Fruit fly (Drosophila melanogaster) whole organism: ENCODE data around the gene bru1.

Experiments used
- CG8478 ChIP-seq: fragments of >200 bp; optimal IDR thresholded peaks from 2 replicates; lab custom pipeline; 2018; ENCODE audit warnings: inconsistent platforms
- Dll ChIP-seq: fragments of >200 bp; optimal IDR thresholded peaks from 2 replicates; lab custom pipeline; 2017
- EcR ChIP-seq, 2 experiments: fragments of >200 bp; optimal IDR thresholded peaks; 2 replicates each; lab custom pipeline; 2017; ENCODE audit warnings: missing biosample characterization in 2 of 2, missing genetic modification characterization in 2 of 2, missing genetic modification reagents in 2 of 2
- pan ChIP-seq: fragments of >200 bp; optimal IDR thresholded peaks from 2 replicates; lab custom pipeline; 2017
- psq ChIP-seq: fragments of >200 bp; optimal IDR thresholded peaks from 2 replicates; lab custom pipeline; 2017
- usp ChIP-seq: fragments of >200 bp; optimal IDR thresholded peaks from 2 replicates; lab custom pipeline; 2017; ENCODE audit warnings: missing biosample characterization, missing genetic modification characterization, mixed read lengths

Gene bru1

dm6 chr2L:12192978-12193377, 18.2 kb downstream of the bru1 start:
- TF ChIP-seq Dll (lab: Kevin White, UChicago) (no peak), pan (lab: Kevin White, UChicago) (no peak)

- no peak for TF ChIP-seq pan (lab: Kevin White, UChicago)
- no peak for TF ChIP-seq CG8478 (lab: Kevin White, UChicago)
- TF ChIP-seq Dll (lab: Kevin White, UChicago): no peak
- TF ChIP-seq EcR (GFP tag; optimal IDR thresholded peaks at IDR 0.05; lab: Kevin White, UChicago): no peak
- TF ChIP-seq usp: no peak
- TF ChIP-seq psq (lab: Kevin White, UChicago): no peak
Observed at dm6 chr2L:12194858-12195257, 20.1 kb downstream of the bru1 start.

- TF ChIP-seq usp (no peak), pan (lab: Kevin White, UChicago) (no peak), CG8478 (lab: Kevin White, UChicago) (no peak), EcR (GFP tag; optimal IDR thresholded peaks at IDR 0.05; lab: Kevin White, UChicago) (no peak), psq (lab: Kevin White, UChicago) (no peak), Dll (lab: Kevin White, UChicago) (no peak)
Observed at dm6 chr2L:12200990-12201389, 26.2 kb downstream of the bru1 start.

dm6 chr2L:12207549-12207948, 32.7 kb downstream of the bru1 start, which contains the start of gene CG31759:
Gene CG31759 (plus strand): TSS chr2L:12207709.
- TF ChIP-seq Dll (lab: Kevin White, UChicago): no peak
- TF ChIP-seq pan (lab: Kevin White, UChicago): no peak
- no peak for TF ChIP-seq psq (lab: Kevin White, UChicago)
- no peak for TF ChIP-seq CG8478 (lab: Kevin White, UChicago)
- no peak for TF ChIP-seq usp
- no peak for TF ChIP-seq EcR (GFP tag; optimal IDR thresholded peaks at IDR 0.05; lab: Kevin White, UChicago)

- TF ChIP-seq Dll (lab: Kevin White, UChicago) (no peak), CG8478 (lab: Kevin White, UChicago) (no peak), usp (no peak), psq (lab: Kevin White, UChicago) (no peak), EcR (GFP tag; optimal IDR thresholded peaks at IDR 0.05; lab: Kevin White, UChicago) (no peak), pan (lab: Kevin White, UChicago) (no peak)
Observed at dm6 chr2L:12242780-12243179, 68.0 kb downstream of the bru1 start.

dm6 chr2L:12252287-12252686, 77.5 kb downstream of the bru1 start:
- TF ChIP-seq EcR (GFP tag; optimal IDR thresholded peaks at IDR 0.05; lab: Kevin White, UChicago): no peak
- TF ChIP-seq usp: no peak
- TF ChIP-seq Dll (lab: Kevin White, UChicago): no peak
- no peak for TF ChIP-seq pan (lab: Kevin White, UChicago)
- TF ChIP-seq psq (lab: Kevin White, UChicago): no peak
- no peak for TF ChIP-seq CG8478 (lab: Kevin White, UChicago)

- TF ChIP-seq pan (lab: Kevin White, UChicago) (no peak), EcR (GFP tag; optimal IDR thresholded peaks at IDR 0.05; lab: Kevin White, UChicago) (no peak), psq (lab: Kevin White, UChicago) (no peak), CG8478 (lab: Kevin White, UChicago) (no peak), Dll (lab: Kevin White, UChicago) (no peak), usp (no peak)
Observed at dm6 chr2L:12271267-12271666, 96.5 kb downstream of the bru1 start.

- no peak for TF ChIP-seq usp
- no peak for TF ChIP-seq pan (lab: Kevin White, UChicago)
- TF ChIP-seq Dll (lab: Kevin White, UChicago): no peak
- no peak for TF ChIP-seq CG8478 (lab: Kevin White, UChicago)
- TF ChIP-seq EcR (GFP tag; optimal IDR thresholded peaks at IDR 0.05; lab: Kevin White, UChicago): no peak
- no peak for TF ChIP-seq psq (lab: Kevin White, UChicago)
Observed at dm6 chr2L:12272373-12272772, 97.6 kb downstream of the bru1 start.

dm6 chr2L:12281133-12281532, 106.3 kb downstream of the bru1 start:
- TF ChIP-seq EcR (GFP tag; optimal IDR thresholded peaks at IDR 0.05; lab: Kevin White, UChicago) (no peak), CG8478 (lab: Kevin White, UChicago) (no peak), Dll (lab: Kevin White, UChicago) (no peak), pan (lab: Kevin White, UChicago) (no peak), psq (lab: Kevin White, UChicago) (no peak), usp (no peak)

dm6 chr2L:12290204-12290603, 115.4 kb downstream of the bru1 start:
- TF ChIP-seq EcR (GFP tag; optimal IDR thresholded peaks at IDR 0.05; lab: Kevin White, UChicago) (no peak), pan (lab: Kevin White, UChicago) (no peak), Dll (lab: Kevin White, UChicago) (no peak), CG8478 (lab: Kevin White, UChicago) (no peak), usp (no peak), psq (lab: Kevin White, UChicago) (no peak)

- no peak for TF ChIP-seq CG8478 (lab: Kevin White, UChicago)
- TF ChIP-seq pan (lab: Kevin White, UChicago): no peak
- TF ChIP-seq EcR (GFP tag; optimal IDR thresholded peaks at IDR 0.05; lab: Kevin White, UChicago): no peak
- TF ChIP-seq usp: no peak
- no peak for TF ChIP-seq Dll (lab: Kevin White, UChicago)
- TF ChIP-seq psq (lab: Kevin White, UChicago): no peak
Observed at dm6 chr2L:12314838-12315237, 140.0 kb downstream of the bru1 start.

- no peak for TF ChIP-seq EcR (GFP tag; optimal IDR thresholded peaks at IDR 0.05; lab: Kevin White, UChicago)
- no peak for TF ChIP-seq psq (lab: Kevin White, UChicago)
Observed at dm6 chr2L:12337162-12337561, 162.4 kb downstream of the bru1 start.

dm6 chr2L:12338548-12338947, 163.7 kb downstream of the bru1 start, which contains the start of gene CG31862:
Gene CG31862 (plus strand): TSS chr2L:12338848.
- TF ChIP-seq usp: no peak
- no peak for TF ChIP-seq EcR (GFP tag; optimal IDR thresholded peaks at IDR 0.05; lab: Kevin White, UChicago)
- no peak for TF ChIP-seq CG8478 (lab: Kevin White, UChicago)
- TF ChIP-seq psq (lab: Kevin White, UChicago): no peak
- no peak for TF ChIP-seq pan (lab: Kevin White, UChicago)
- no peak for TF ChIP-seq Dll (lab: Kevin White, UChicago)
